Worm (Caenorhabditis elegans) whole organism, L4 larva: Measurements from ENCODE around the gene B0034.7.

Experiments used
- R02D3.7 ChIP-seq: fragments of 150-350 bp; sonication (generic microtip); optimal IDR thresholded peaks from 3 replicates; lab custom pipeline; 2014; ENCODE audit warnings: missing biosample characterization, missing genetic modification characterization
- T20F7.1 ChIP-seq: fragments of 200-800 bp; sonication (Bioruptor generic); optimal IDR thresholded peaks from 2 replicates; lab custom pipeline; 2018; ENCODE audit warnings: mild to moderate bottlenecking, missing genetic modification characterization, missing compliant biosample characterization
- Y48G9A.11 ChIP-seq: fragments of 200-800 bp; sonication (Bioruptor generic); IDR thresholded peaks from 2 replicates; pipeline ENCODE4 v1.3.6; 2022; ENCODE audit warnings: missing genetic modification reagents, missing genetic modification characterization, missing compliant biosample characterization
- Y5F2A.4 ChIP-seq: fragments of 200-800 bp; sonication (Bioruptor generic); optimal IDR thresholded peaks from 2 replicates; lab custom pipeline; 2018; ENCODE audit warnings: mild to moderate bottlenecking, missing genetic modification characterization, missing compliant biosample characterization
- aha-1 ChIP-seq: fragments of 150-350 bp; peaks from one replicate; lab custom pipeline; 2014; ENCODE audit warnings: missing biosample characterization, missing genetic modification characterization
- aly-2 ChIP-seq: sonication (generic microtip); optimal IDR thresholded peaks from 2 replicates; lab custom pipeline; 2018; ENCODE audit warnings: missing biosample characterization, missing genetic modification characterization
- ama-1 ChIP-seq: fragments of 150-350 bp; optimal IDR thresholded peaks from 2 replicates; lab custom pipeline; 2014; ENCODE audit warnings: inconsistent platforms, mixed read lengths
- ceh-20 ChIP-seq: fragments of 200-800 bp; sonication (Bioruptor generic); IDR thresholded peaks from 2 replicates; pipeline ENCODE4 v1.3.6; 2022; ENCODE audit warnings: missing genetic modification reagents, missing genetic modification characterization, missing compliant biosample characterization
- ceh-44 ChIP-seq: fragments of 200-800 bp; sonication (Bioruptor generic); IDR thresholded peaks from 2 replicates; pipeline ENCODE4 v1.3.6; 2022; ENCODE audit warnings: missing genetic modification reagents, missing genetic modification characterization, missing compliant biosample characterization
- cey-2 ChIP-seq: sonication (generic microtip); optimal IDR thresholded peaks from 3 replicates; lab custom pipeline; 2017; ENCODE audit warnings: missing genetic modification characterization, mild to moderate bottlenecking, missing compliant biosample characterization, antibody characterized with exemption, borderline replicate concordance; ENCODE audit not compliant: insufficient read depth
- daf-16 ChIP-seq, 3 experiments: sonication (generic microtip); optimal IDR thresholded peaks; 2 replicates each; lab custom pipeline; 2016 to 2017; ENCODE audit warnings: missing genetic modification characterization in 3 of 3, missing genetic modification reagents in 3 of 3, mild to moderate bottlenecking in 2 of 3, missing compliant biosample characterization in 2 of 3, missing biosample characterization in 1 of 3, moderate library complexity in 1 of 3
- daf-19 ChIP-seq: fragments of 200-800 bp; sonication (Bioruptor generic); conservative IDR thresholded peaks from 2 replicates; pipeline ENCODE4 v1.3.6; 2022; ENCODE audit warnings: missing genetic modification characterization, missing compliant biosample characterization
- dmd-8 ChIP-seq: fragments of 200-800 bp; sonication (Bioruptor generic); IDR thresholded peaks from 2 replicates; pipeline ENCODE4 v1.3.6; 2022; ENCODE audit warnings: missing genetic modification characterization, missing compliant biosample characterization
- dpl-1 ChIP-seq: fragments of 150-350 bp; optimal IDR thresholded peaks from 2 replicates; lab custom pipeline; 2014; ENCODE audit warnings: missing biosample characterization, missing genetic modification reagents, missing genetic modification characterization
- dve-1 ChIP-seq: sonication (generic microtip); optimal IDR thresholded peaks from 2 replicates; lab custom pipeline; 2017; ENCODE audit warnings: antibody characterized with exemption, mild to moderate bottlenecking, missing genetic modification characterization, missing compliant biosample characterization; ENCODE audit not compliant: insufficient read depth
- hif-1 ChIP-seq, 2 experiments: sonication (generic microtip); optimal IDR thresholded peaks; 2 replicates each; lab custom pipeline; 2016 to 2017; ENCODE audit warnings: missing compliant biosample characterization in 2 of 2, missing genetic modification characterization in 2 of 2, missing genetic modification reagents in 2 of 2, missing genotype in 2 of 2, mild to moderate bottlenecking in 1 of 2
- hlh-30 ChIP-seq: sonication (generic microtip); optimal IDR thresholded peaks from 2 replicates; lab custom pipeline; 2017; ENCODE audit warnings: antibody characterized with exemption, mild to moderate bottlenecking, missing genetic modification characterization, missing compliant biosample characterization; ENCODE audit not compliant: insufficient read depth
- hmg-1.1 ChIP-seq: fragments of 200-800 bp; sonication (Bioruptor generic); IDR thresholded peaks from 2 replicates; pipeline ENCODE4 v1.3.6; 2022; ENCODE audit warnings: missing genetic modification reagents, missing genetic modification characterization, missing compliant biosample characterization
- jun-1 ChIP-seq: fragments of 150-350 bp; optimal IDR thresholded peaks from 2 replicates; lab custom pipeline; 2014; ENCODE audit warnings: missing biosample characterization, missing genetic modification reagents, missing genetic modification characterization
- lim-7 ChIP-seq: fragments of 200-800 bp; sonication (Bioruptor generic); IDR thresholded peaks from 2 replicates; pipeline ENCODE4 v1.3.6; 2022; ENCODE audit warnings: missing genetic modification characterization, missing compliant biosample characterization
- lin-13 ChIP-seq: fragments of 150-350 bp; optimal IDR thresholded peaks from 2 replicates; lab custom pipeline; 2014; ENCODE audit warnings: missing biosample characterization, missing genetic modification reagents, missing genetic modification characterization
- lin-15B ChIP-seq: fragments of 150-350 bp; sonication (generic microtip); optimal IDR thresholded peaks from 3 replicates; lab custom pipeline; 2014; ENCODE audit warnings: missing biosample characterization, missing genetic modification characterization
- lin-38 ChIP-seq: fragments of 200-800 bp; sonication (Bioruptor generic); IDR thresholded peaks from 2 replicates; pipeline ENCODE4 v1.3.6; 2022; ENCODE audit warnings: missing genetic modification reagents, missing genetic modification characterization, missing compliant biosample characterization
- lin-39 ChIP-seq: fragments of 150-350 bp; optimal IDR thresholded peaks from 2 replicates; lab custom pipeline; 2014; ENCODE audit warnings: missing biosample characterization, missing genetic modification reagents, missing genetic modification characterization
- lsy-2 ChIP-seq, 2 experiments: fragments of 150-350 bp in 1 of 2; sonication (generic microtip) in 1 of 2; optimal IDR thresholded peaks; 2 replicates each; lab custom pipeline; 2014 to 2017; ENCODE audit warnings: missing biosample characterization in 2 of 2, missing genetic modification characterization in 2 of 2
- madf-9 ChIP-seq: fragments of 200-800 bp; sonication (Bioruptor generic); conservative IDR thresholded peaks from 2 replicates; pipeline ENCODE4 v1.3.6; 2022; ENCODE audit warnings: missing genetic modification reagents, missing genetic modification characterization, missing compliant biosample characterization
- mep-1 ChIP-seq: fragments of 150-350 bp; sonication (generic microtip); optimal IDR thresholded peaks from 3 replicates; lab custom pipeline; 2014; ENCODE audit warnings: missing biosample characterization, missing genetic modification characterization
- mes-2 ChIP-seq: sonication (generic microtip); optimal IDR thresholded peaks from 2 replicates; lab custom pipeline; 2016; ENCODE audit warnings: missing genotype, mild to moderate bottlenecking, missing genetic modification characterization, missing compliant biosample characterization; ENCODE audit not compliant: poor library complexity, severe bottlenecking
- nhr-11 ChIP-seq: fragments of 150-350 bp; optimal IDR thresholded peaks from 2 replicates; lab custom pipeline; 2014; ENCODE audit warnings: missing biosample characterization, missing genetic modification characterization
- nhr-111 ChIP-seq: fragments of 200-800 bp; sonication (Bioruptor generic); optimal IDR thresholded peaks from 2 replicates; lab custom pipeline; 2018; ENCODE audit warnings: mild to moderate bottlenecking, missing genetic modification characterization, missing compliant biosample characterization
- nhr-28 ChIP-seq: fragments of 150-350 bp; optimal IDR thresholded peaks from 2 replicates; lab custom pipeline; 2014; ENCODE audit warnings: missing biosample characterization, missing genetic modification characterization
- nhr-41 ChIP-seq: fragments of 200-800 bp; sonication (Bioruptor generic); IDR thresholded peaks from 2 replicates; pipeline ENCODE4 v1.3.6; 2022; ENCODE audit warnings: missing genetic modification reagents, missing genetic modification characterization, missing compliant biosample characterization
- pha-4 ChIP-seq, 2 experiments: fragments of 150-350 bp in 1 of 2; fragments of 200-800 bp in 1 of 2; sonication (Bioruptor generic) in 1 of 2; IDR thresholded peaks in 1 of 2; optimal IDR thresholded peaks in 1 of 2; 2 replicates each; pipeline versions ENCODE4 v1.3.6 to Lab custom; 2014 to 2022; ENCODE audit warnings: missing genetic modification characterization in 2 of 2, missing genetic modification reagents in 2 of 2, missing biosample characterization in 1 of 2, missing compliant biosample characterization in 1 of 2
- pqm-1 ChIP-seq: sonication (generic microtip); optimal IDR thresholded peaks from 2 replicates; lab custom pipeline; 2017; ENCODE audit warnings: missing biosample characterization, missing genetic modification characterization
- snpc-4 ChIP-seq: fragments of 150-350 bp; optimal IDR thresholded peaks from 2 replicates; lab custom pipeline; 2014; ENCODE audit warnings: missing biosample characterization, missing genetic modification characterization
- tag-97 ChIP-seq: fragments of 200-800 bp; sonication (Bioruptor generic); IDR thresholded peaks from 2 replicates; pipeline ENCODE4 v1.3.6; 2022; ENCODE audit warnings: missing genetic modification characterization, missing compliant biosample characterization
- unc-62 ChIP-seq, 3 experiments: fragments of 150-350 bp in 1 of 3; sonication (generic microtip); optimal IDR thresholded peaks in 2 of 3; peaks in 1 of 3; 1 replicate in 1 of 3; 2 replicates in 2 of 3; lab custom pipeline; 2014 to 2017; ENCODE audit warnings: missing biosample characterization in 3 of 3, missing genetic modification characterization in 3 of 3, missing genetic modification reagents in 3 of 3, missing genotype in 1 of 3
- vab-7 ChIP-seq: fragments of 200-800 bp; sonication (Bioruptor generic); IDR thresholded peaks from 2 replicates; pipeline ENCODE4 v1.3.6; 2022; ENCODE audit warnings: missing genetic modification reagents, missing genetic modification characterization, missing compliant biosample characterization
- zip-2 ChIP-seq: fragments of 150-350 bp; optimal IDR thresholded peaks from 2 replicates; lab custom pipeline; 2014; ENCODE audit warnings: missing biosample characterization, missing genetic modification characterization

B0034.7 gene

ce11 chrII:5917010-5917472 lies 44.4 kb upstream of the B0034.7 start, which contains the start of gene frh-1:
frh-1 (plus strand) TSS chrII:5917422.
- TF ChIP-seq cey-2 (tag; lab: Kevin White, UChicago): no peak
- peak; percentile 35 for TF ChIP-seq lin-38 (GFP tag; lab: Robert Waterston, UW)
- TF ChIP-seq aha-1: peak; percentile 72
- 0 out of 2 replicates have a peak, but pooled peaks have one; percentile 38 for TF ChIP-seq pha-4 (GFP tag; IDR thresholded peaks at IDR 0.05; lab: Robert Waterston, UW)
- TF ChIP-seq pha-4 (tag; optimal IDR thresholded peaks at IDR 0.05; lab: Kevin White, UChicago): no peak
- TF ChIP-seq ceh-20: no peak

DNA sequence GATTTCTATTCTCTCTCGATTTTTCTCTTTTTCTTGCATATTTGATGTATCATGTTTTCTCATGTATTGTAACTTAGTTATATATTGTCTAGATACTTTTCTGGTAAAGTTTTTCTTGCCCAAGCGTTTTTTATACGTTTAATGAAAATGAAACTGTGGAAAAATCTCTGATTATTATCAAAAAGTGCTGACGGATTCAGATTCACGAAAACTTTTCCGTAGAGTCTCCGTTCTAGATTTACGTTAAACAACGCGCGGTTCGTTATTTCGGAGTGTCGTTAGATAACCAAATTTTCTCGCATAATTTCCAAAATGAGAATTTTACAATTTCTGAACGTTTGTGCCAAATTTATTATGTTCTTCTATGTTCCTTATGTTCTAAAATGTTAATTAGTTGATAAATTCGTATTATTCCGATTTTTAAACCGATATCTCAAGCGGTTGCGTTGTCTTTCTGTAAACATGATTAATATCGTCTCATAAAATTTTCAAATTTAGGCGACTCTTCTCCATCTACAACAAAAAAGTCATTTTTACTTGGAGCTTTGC lies 43.2 kb upstream of the B0034.7 start, which contains the start of gene ptp-2:
TSS of gene ptp-2 (plus strand) at position 499 of the 549 bp plus-strand sequence.
- TF ChIP-seq nhr-111 (GFP tag; lab: Kevin White, UChicago): no peak
- TF ChIP-seq tag-97 (GFP tag; lab: Robert Waterston, UW): no peak
- no peak for TF ChIP-seq aly-2
- TF ChIP-seq T20F7.1 (GFP tag; lab: Kevin White, UChicago): peak; percentile 96
- peak; percentile 65 for TF ChIP-seq mes-2
- peak in 1 of 2 experiments; percentile 27 for TF ChIP-seq hif-1 (tag; optimal IDR thresholded peaks at IDR 0.05; lab: Kevin White, UChicago)
- TF ChIP-seq lim-7 (GFP tag; lab: Robert Waterston, UW): no peak
- peak; percentile 5 for TF ChIP-seq ama-1 (lab: Kevin White, UChicago)
- peak; percentile 93 for TF ChIP-seq Y48G9A.11 (GFP tag; lab: Robert Waterston, UW)
- peak in 1 of 2 experiments; percentile 64 for TF ChIP-seq lsy-2 (tag; optimal IDR thresholded peaks at IDR 0.05; lab: Kevin White, UChicago)
- TF ChIP-seq unc-62 (GFP tag; optimal IDR thresholded peaks at IDR 0.05 in 1 of 2; lab: Kevin White, UChicago): peak in 1 of 2 experiments; percentile 70
- no peak for TF ChIP-seq unc-62 (tag; optimal IDR thresholded peaks at IDR 0.05; lab: Kevin White, UChicago)
- TF ChIP-seq daf-16 (GFP tag; optimal IDR thresholded peaks at IDR 0.05; lab: Kevin White, UChicago): no peak
- peak; percentile 1 for TF ChIP-seq daf-16 (tag; optimal IDR thresholded peaks at IDR 0.05; lab: Kevin White, UChicago)
- TF ChIP-seq mep-1 (tag; lab: Kevin White, UChicago): peak; percentile 61
- peak; percentile 11 for TF ChIP-seq dve-1 (tag; lab: Kevin White, UChicago)
- TF ChIP-seq R02D3.7 (tag; lab: Kevin White, UChicago): peak; percentile 25
- no peak for TF ChIP-seq nhr-11 (tag; lab: Kevin White, UChicago)
- peak; percentile 45; the same call in 1 of the 2 replicates for TF ChIP-seq lin-38 (GFP tag; lab: Robert Waterston, UW)
- TF ChIP-seq aha-1: no peak
- TF ChIP-seq lin-13: no peak
- no peak for TF ChIP-seq nhr-28 (tag; lab: Kevin White, UChicago)
- TF ChIP-seq jun-1 (tag; lab: Kevin White, UChicago): no peak
- TF ChIP-seq ceh-20: no peak

- TF ChIP-seq lin-39 (tag; lab: Kevin White, UChicago): no peak
- TF ChIP-seq lin-38 (GFP tag; lab: Robert Waterston, UW): peak; percentile 47
- peak in 1 of 2 experiments; percentile 25 for TF ChIP-seq lsy-2 (tag; optimal IDR thresholded peaks at IDR 0.05; lab: Kevin White, UChicago)
- peak; percentile 48 for TF ChIP-seq dpl-1 (GFP tag; lab: Kevin White, UChicago)
- no peak for TF ChIP-seq Y5F2A.4 (GFP tag; lab: Kevin White, UChicago)
- TF ChIP-seq mes-2: peak; percentile 24
- TF ChIP-seq, all 104 proteins: peak for 4
Measured at ce11 chrII:5921620-5922019, 39.8 kb upstream of the B0034.7 start, which contains the start of gene vrk-1. vrk-1 (plus strand) TSS chrII:5921967.

DNA sequence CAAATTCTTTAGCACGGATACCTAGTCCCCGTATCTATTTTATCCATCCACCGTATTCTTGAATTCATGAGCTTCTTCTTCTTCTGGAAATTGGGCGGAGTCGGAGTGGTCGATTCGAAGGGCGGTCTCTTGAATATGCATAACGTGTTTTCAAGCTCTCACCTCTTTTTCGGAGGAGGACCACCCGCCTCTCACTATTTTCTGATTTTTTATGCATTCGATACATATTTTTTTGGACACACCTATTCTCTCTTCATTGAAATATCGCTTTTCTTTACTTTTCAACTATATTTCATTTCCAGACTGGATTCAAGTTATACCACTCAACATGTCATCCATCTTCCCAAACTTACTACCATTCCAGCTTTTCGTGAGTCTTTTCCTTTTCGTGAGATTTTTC lies 32.9 kb upstream of the B0034.7 start, which contains the start of gene egl-44:
TSS of gene egl-44 (plus strand) at position 301 of the 400 bp plus-strand sequence.
- no peak for TF ChIP-seq ceh-44 (GFP tag; lab: Robert Waterston, UW)
- TF ChIP-seq vab-7 (GFP tag; lab: Robert Waterston, UW): no peak
- TF ChIP-seq snpc-4 (tag; lab: Kevin White, UChicago): no peak
- TF ChIP-seq daf-19 (GFP tag; lab: Robert Waterston, UW): no peak
- TF ChIP-seq madf-9: no peak
- TF ChIP-seq dpl-1 (GFP tag; lab: Kevin White, UChicago): no peak
- no peak for TF ChIP-seq lin-13
- TF ChIP-seq dmd-8 (GFP tag; lab: Robert Waterston, UW): no peak
- TF ChIP-seq zip-2 (tag; lab: Kevin White, UChicago): no peak
- TF ChIP-seq aha-1: no peak
- no peak for TF ChIP-seq Y5F2A.4 (GFP tag; lab: Kevin White, UChicago)
- no peak for TF ChIP-seq nhr-41 (GFP tag; lab: Robert Waterston, UW)
- no peak for TF ChIP-seq lin-39 (tag; lab: Kevin White, UChicago)
- no peak for TF ChIP-seq pqm-1 (tag; lab: Kevin White, UChicago)
- no peak for TF ChIP-seq lin-15B (tag; lab: Kevin White, UChicago)
- no peak for TF ChIP-seq hlh-30 (tag; lab: Kevin White, UChicago)
- no peak for TF ChIP-seq hmg-1.1 (GFP tag; lab: Robert Waterston, UW)
